Fruit fly (Drosophila melanogaster) whole organism: ENCODE data around the gene nrv2.

ENCODE experiments used
- CG8478 ChIP-seq: fragments of >200 bp; optimal IDR thresholded peaks from 2 replicates; lab custom pipeline; 2018; ENCODE audit warnings: inconsistent platforms
- Dll ChIP-seq: fragments of >200 bp; optimal IDR thresholded peaks from 2 replicates; lab custom pipeline; 2017
- EcR ChIP-seq, 2 experiments: fragments of >200 bp; optimal IDR thresholded peaks; 2 replicates each; lab custom pipeline; 2017; ENCODE audit warnings: missing biosample characterization in 2 of 2, missing genetic modification characterization in 2 of 2, missing genetic modification reagents in 2 of 2
- pan ChIP-seq: fragments of >200 bp; optimal IDR thresholded peaks from 2 replicates; lab custom pipeline; 2017
- psq ChIP-seq: fragments of >200 bp; optimal IDR thresholded peaks from 2 replicates; lab custom pipeline; 2017
- usp ChIP-seq: fragments of >200 bp; optimal IDR thresholded peaks from 2 replicates; lab custom pipeline; 2017; ENCODE audit warnings: missing biosample characterization, missing genetic modification characterization, mixed read lengths

Gene nrv2

DNA sequence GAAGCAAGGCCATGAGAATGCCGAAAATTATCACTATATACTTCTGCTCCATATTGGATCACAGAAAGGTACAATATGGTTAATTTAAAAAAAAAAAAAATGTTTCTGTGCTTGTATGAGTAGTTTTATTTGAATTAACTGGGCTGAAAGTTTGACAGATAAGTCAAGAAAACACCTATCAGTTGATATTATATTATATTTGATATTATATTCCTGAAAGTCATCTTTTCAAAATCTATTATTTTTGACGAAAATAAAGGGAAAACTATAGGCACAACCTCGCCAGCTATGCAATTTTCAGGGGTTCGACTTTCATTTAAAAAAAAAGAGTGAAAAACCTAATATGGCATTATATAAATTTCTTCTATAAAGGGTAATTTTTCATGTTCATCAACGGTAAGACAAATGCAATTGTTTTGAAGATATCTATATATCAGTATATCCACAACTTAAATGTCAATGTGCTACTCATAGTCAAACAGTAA, at the start of gene nrv2, which contains the start of gene CG43610:
Gene nrv2, minus strand, starts transcription at position 101 of the 485 bp plus-strand sequence.
Gene CG43610, plus strand, starts transcription at position 435 of the 485 bp plus-strand sequence.
- TF ChIP-seq pan (lab: Kevin White, UChicago): no peak
- no peak for TF ChIP-seq Dll
- no peak for TF ChIP-seq EcR (GFP tag; optimal IDR thresholded peaks at IDR 0.05; lab: Kevin White, UChicago)
- no peak for TF ChIP-seq psq
- no peak for TF ChIP-seq CG8478 (lab: Kevin White, UChicago)
- TF ChIP-seq usp (GFP tag; lab: Kevin White, UChicago): no peak

DNA sequence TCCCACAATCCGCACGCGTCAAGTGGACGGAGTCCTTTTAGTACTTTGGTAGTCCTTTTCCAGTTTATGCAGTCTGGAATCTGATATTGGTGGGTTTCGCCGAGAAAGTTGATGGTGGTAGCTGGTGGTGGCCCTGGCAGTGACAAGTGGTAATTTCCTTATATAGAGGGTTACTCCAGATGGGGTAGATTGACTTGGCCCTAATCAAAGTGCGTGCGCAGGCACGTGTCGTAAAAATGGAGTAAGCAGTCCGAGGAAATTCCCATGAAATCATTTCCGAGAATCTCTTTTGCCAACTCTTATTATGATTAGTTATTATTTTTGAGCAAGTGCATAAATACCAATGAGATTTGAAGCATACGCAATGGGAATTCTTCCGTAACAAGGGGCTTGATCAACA, 44.8 kb upstream of the nrv2 start:
- TF ChIP-seq usp (GFP tag; lab: Kevin White, UChicago): no peak
- TF ChIP-seq CG8478 (lab: Kevin White, UChicago): no peak
- TF ChIP-seq pan (lab: Kevin White, UChicago): no peak
- TF ChIP-seq EcR (GFP tag; optimal IDR thresholded peaks at IDR 0.05; lab: Kevin White, UChicago): no peak
- no peak for TF ChIP-seq psq
- no peak for TF ChIP-seq Dll

DNA sequence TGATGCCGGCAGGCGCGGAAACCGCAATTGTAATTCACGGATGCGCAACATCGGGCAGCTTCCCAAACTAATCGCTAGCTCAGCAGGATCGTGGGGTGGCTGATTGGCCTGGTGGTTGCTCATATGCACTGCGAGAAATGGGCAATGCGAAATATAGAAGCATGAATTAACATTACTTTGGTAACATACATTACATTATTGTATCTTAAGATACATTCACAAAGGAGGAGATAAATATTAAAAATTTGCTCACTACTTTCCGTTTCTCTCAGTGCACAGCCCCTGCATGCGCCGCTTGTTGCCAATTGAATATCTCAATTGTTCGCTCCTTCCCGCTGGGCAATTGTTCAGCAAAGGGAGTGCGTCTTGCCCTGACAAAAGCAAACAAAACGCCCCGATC, 42.7 kb upstream of the nrv2 start:
- TF ChIP-seq psq: no peak

DNA sequence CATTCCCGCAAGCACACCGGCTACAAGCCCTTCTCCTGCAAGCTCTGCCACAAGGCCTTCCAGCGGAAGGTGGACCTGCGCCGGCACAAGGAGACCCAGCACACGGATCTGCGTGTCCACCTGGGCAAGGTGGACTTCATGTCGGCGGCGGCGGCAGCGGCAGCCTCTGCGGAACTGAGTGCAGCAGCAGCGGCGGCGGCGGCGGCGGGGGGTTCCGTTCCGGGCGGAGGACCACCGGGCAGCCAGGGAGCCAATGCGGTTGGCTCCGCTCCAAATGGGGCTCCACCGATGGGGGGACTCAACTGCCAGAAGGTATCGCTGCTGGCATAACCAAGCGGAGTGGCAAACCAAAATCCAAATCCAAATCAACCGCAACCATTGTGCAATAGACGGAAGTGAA, 39.2 kb upstream of the nrv2 start:
- TF ChIP-seq Dll (no peak), CG8478 (lab: Kevin White, UChicago) (no peak), pan (lab: Kevin White, UChicago) (no peak), EcR (GFP tag; optimal IDR thresholded peaks at IDR 0.05; lab: Kevin White, UChicago) (no peak), usp (GFP tag; lab: Kevin White, UChicago) (no peak), psq (no peak)

DNA sequence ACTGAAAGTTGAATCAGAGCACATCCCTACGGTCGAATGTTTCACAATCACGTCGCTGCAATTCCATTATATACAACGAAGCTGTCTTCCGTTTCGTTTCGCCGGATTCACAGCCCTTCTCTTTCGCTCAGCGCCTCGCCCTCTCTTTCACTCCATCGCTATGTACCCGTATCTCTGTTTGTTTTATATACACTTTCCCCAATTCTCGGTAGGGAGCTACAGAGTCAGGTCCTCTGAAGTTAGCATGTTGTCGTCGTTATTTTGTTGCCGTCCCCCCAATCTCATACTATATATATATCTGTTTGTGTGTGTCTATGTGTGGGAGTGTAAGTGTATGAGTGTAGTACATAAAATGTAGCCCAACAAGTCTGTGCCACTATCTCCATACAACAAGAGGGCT, 37.5 kb upstream of the nrv2 start:
- TF ChIP-seq EcR (GFP tag; optimal IDR thresholded peaks at IDR 0.05; lab: Kevin White, UChicago) (no peak), pan (lab: Kevin White, UChicago) (no peak), Dll (no peak), CG8478 (lab: Kevin White, UChicago) (no peak), psq (no peak), usp (GFP tag; lab: Kevin White, UChicago) (no peak)

DNA sequence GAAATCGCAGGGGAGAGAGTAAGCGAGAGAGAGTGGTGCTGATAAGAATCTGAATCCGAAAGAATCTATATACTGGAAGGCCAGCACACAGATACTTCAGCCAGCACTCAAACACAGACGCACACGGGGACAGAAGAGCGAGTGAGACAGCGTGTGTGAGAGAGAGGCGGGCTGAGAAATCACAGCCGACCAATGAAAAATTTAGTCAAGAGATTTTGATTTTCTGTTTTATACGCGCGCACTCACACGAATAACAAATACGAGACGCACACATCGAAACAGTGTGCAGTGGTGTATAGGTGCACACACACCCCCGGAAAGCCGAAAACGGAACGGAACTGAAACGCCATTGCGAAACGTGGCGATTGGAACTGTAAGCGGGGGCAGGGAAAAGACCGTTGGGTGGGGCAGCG, 35.0 kb upstream of the nrv2 start:
- TF ChIP-seq Dll: peak; percentile 43
- TF ChIP-seq CG8478 (lab: Kevin White, UChicago): peak; percentile 54
- no peak for TF ChIP-seq psq

DNA sequence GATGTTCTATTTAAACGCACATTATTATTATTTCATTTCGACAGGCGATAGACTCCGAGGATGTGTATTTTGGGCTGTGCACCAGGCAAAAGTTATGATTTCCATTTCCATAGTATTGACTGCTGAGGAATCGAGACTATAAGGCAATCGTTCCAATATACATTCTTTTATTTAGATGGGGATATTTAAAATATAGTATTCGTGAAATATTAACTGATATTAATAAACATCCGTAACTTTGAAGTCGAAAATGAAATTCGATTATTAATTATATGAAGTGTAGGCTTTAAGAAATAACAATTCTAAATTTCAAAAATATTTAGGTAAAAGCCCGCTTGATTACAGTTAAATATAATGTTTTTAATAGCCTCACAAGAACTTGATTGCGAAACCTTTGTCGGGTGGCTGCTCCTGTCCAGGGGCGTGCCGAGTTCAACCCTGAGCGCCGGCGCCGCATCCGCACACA, 31.6 kb upstream of the nrv2 start:
- TF ChIP-seq CG8478 (lab: Kevin White, UChicago) (no peak), Dll (no peak), pan (lab: Kevin White, UChicago) (no peak), EcR (GFP tag; optimal IDR thresholded peaks at IDR 0.05; lab: Kevin White, UChicago) (no peak), usp (GFP tag; lab: Kevin White, UChicago) (no peak), psq (no peak)

DNA sequence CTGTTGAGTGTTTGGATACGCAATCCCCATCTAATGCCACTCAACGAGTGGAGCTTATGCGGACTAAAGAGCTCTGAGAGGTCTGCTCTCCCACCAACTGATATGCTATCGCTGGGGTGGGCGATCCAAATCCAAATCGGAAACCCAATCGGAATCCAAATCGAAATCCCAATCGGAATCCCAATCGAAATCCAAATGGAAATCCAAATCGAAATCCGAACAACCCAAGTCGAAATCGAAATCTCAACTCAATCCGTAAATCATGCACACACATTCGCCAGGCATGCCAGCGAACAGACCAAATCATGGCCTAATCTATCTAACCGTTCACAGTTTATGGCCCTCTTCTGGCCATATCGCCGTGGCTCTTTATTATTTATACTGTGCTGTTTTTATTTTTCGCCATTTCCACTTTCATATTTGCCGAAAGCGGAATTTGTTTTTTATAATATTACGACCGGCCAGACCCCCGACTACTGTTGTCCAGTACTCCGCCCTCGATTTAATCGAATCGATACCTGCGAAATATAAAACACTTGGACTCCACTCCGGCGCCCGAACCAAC, 29.0 kb upstream of the nrv2 start:
- TF ChIP-seq Dll: no peak
- no peak for TF ChIP-seq CG8478 (lab: Kevin White, UChicago)
- no peak for TF ChIP-seq psq
- no peak for TF ChIP-seq usp (GFP tag; lab: Kevin White, UChicago)
- TF ChIP-seq pan (lab: Kevin White, UChicago): no peak
- no peak for TF ChIP-seq EcR (GFP tag; optimal IDR thresholded peaks at IDR 0.05; lab: Kevin White, UChicago)

DNA sequence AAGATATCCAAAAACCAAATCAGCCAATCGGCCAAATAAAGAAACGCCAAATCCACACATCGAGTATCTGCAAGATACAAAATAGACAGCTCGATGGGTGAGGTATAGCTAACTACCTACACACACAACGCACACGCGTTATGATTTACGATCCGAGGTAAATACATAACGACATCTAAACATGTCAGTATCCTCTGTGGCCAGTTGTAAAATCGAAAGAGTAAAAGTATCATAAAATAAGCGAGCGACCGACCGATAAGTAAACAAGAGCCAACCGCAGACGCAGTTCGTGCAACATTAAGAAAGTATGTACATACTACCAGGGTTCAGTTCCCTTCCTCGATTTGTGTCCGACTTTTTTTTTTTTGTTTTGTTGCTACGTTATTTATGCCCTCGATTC, 27.6 kb upstream of the nrv2 start:
- no peak for TF ChIP-seq usp (GFP tag; lab: Kevin White, UChicago)
- no peak for TF ChIP-seq CG8478 (lab: Kevin White, UChicago)
- TF ChIP-seq Dll: no peak
- TF ChIP-seq pan (lab: Kevin White, UChicago): no peak
- no peak for TF ChIP-seq EcR (GFP tag; optimal IDR thresholded peaks at IDR 0.05; lab: Kevin White, UChicago)
- no peak for TF ChIP-seq psq

DNA sequence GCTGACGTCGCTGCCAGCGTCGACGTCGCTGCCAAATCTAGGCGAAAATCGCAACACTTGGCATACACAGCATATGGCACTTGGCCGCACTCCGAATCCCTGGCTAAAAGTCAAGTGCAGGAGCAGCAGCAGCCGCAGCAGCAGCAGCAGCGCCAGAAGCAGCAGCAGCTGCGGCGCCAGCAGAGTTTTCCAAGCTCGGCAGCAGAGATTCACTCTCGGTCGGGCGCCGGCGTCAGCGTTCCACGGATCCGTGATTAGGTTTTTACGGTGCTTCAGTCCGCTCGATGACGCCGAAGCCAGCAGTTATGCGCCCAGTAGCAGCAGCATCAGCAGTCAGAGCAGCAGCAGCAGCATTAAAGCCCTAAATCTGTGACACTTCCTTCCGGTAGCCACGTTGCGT, 23.4 kb upstream of the nrv2 start:
- no peak for TF ChIP-seq pan (lab: Kevin White, UChicago)
- no peak for TF ChIP-seq psq
- no peak for TF ChIP-seq Dll
- no peak for TF ChIP-seq usp (GFP tag; lab: Kevin White, UChicago)
- TF ChIP-seq EcR (GFP tag; optimal IDR thresholded peaks at IDR 0.05; lab: Kevin White, UChicago): no peak
- TF ChIP-seq CG8478 (lab: Kevin White, UChicago): no peak

DNA sequence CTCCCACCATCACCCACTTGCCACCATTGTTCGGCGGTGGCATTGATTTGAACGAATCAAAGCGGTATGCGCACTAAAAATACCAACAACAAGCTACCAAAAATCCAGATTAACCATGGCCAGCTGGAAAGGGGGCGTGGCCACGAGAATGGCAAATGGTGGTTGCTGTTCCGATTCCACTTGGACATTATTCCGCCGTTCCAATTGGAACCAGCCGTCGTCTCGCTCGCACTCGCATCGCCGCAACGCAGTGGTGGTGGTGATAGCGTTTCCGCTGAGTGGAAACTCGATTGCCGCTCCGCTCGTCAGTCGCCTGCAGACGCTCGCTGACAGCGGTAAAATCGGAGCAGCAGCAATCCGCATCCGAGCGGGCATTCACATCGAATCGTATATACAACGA, 23.0 kb upstream of the nrv2 start, which contains the start of gene sens-2:
Gene sens-2, plus strand, starts transcription at position 304 of the 400 bp plus-strand sequence.
- TF ChIP-seq usp (GFP tag; lab: Kevin White, UChicago): no peak
- no peak for TF ChIP-seq CG8478 (lab: Kevin White, UChicago)
- no peak for TF ChIP-seq pan (lab: Kevin White, UChicago)
- TF ChIP-seq psq: no peak
- TF ChIP-seq EcR (GFP tag; optimal IDR thresholded peaks at IDR 0.05; lab: Kevin White, UChicago): no peak
- no peak for TF ChIP-seq Dll

DNA sequence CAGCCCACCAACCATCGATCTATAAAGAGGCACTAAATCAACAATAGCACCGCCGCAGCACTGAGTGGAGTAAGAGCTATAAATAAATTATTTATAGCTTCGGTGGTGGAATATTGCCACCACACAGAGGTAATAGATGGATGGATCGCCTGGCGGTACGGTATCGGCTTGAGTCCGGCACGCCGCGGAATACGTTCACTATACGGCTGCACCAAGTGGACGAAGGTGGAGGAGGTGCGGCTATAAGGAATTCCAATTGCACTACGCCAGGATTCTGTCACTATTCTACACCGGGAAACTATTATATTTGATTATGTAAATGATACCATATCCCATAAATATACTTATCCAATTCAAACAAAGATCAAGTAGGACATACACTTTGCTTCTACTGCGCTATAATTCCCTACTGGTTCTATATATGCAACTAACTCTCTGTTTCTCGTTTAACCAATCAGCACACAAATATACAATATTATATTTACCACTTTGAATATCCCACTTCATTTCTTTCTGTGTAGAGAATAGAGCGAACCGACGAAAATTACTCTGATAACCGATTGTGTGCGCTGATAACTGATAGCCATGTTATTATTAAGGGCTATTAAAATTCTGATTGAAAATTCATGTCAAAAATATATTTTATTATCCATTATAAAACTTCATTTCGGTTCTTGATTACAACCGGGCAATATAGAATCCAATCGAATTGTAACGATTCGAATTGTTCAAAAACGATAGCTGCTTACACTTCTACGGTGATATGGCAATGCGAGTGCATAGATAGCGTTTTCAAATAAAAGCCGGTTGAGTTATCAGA, 20.8 kb upstream of the nrv2 start:
- TF ChIP-seq CG8478 (lab: Kevin White, UChicago) (no peak), Dll (no peak), usp (GFP tag; lab: Kevin White, UChicago) (no peak)
